Fruit fly (Drosophila melanogaster): Measurements from ENCODE around the gene RpS10b.

Gene RpS10b

dm6 chrX:19601644-19602043 is 3.8 kb downstream of the RpS10b start, which contains the start of gene CG14220 (continued):
- TF ChIP-seq chn (GFP tag; optimal IDR thresholded peaks at IDR 0.05) (no peak), mld (GFP tag; IDR thresholded peaks at IDR 0.05; ENCODE audit: partially characterized antibody) (peak; percentile 93), CG4282 (GFP tag; optimal IDR thresholded peaks at IDR 0.05) (no peak), pros (GFP tag; optimal IDR thresholded peaks at IDR 0.05) (no peak), Dip2 (GFP tag; IDR thresholded peaks at IDR 0.05) (no peak), CG14860 (GFP tag; IDR thresholded peaks at IDR 0.05; ENCODE audit: partially characterized antibody) (peak; percentile 90), CG32532 (GFP tag; IDR thresholded peaks at IDR 0.05) (no peak), Dp (GFP tag; optimal IDR thresholded peaks at IDR 0.05) (peak; percentile 92), CG12391 (tag; optimal IDR thresholded peaks at IDR 0.05) (peak; percentile 19), dati (GFP tag; IDR thresholded peaks at IDR 0.05) (no peak), ci (GFP tag; IDR thresholded peaks at IDR 0.05) (no peak), CG2116 (GFP tag; optimal IDR thresholded peaks at IDR 0.05) (peak; percentile 98), CG12769 (tag; optimal IDR thresholded peaks at IDR 0.05) (no peak), jing (GFP tag; optimal IDR thresholded peaks at IDR 0.05) (no peak), Sry-δ (GFP tag; optimal IDR thresholded peaks at IDR 0.05) (peak; percentile 93), CG4854 (GFP tag; optimal IDR thresholded peaks at IDR 0.05) (no peak), CG13287 (GFP tag; IDR thresholded peaks at IDR 0.05; ENCODE audit: partially characterized antibody) (peak; percentile 93), hth (optimal IDR thresholded peaks at IDR 0.05) (no peak), ems (GFP tag; optimal IDR thresholded peaks at IDR 0.05) (no peak), CkIIα-i1 (GFP tag; IDR thresholded peaks at IDR 0.05) (no peak), D (optimal IDR thresholded peaks at IDR 0.05) (no peak), D (GFP tag; optimal IDR thresholded peaks at IDR 0.05) (no peak), Antp (GFP tag; optimal IDR thresholded peaks at IDR 0.05) (no peak), sd (tag; optimal IDR thresholded peaks at IDR 0.05) (no peak), sqz (GFP tag; optimal IDR thresholded peaks at IDR 0.05) (peak; percentile 5), Pdp1 (GFP tag; optimal IDR thresholded peaks at IDR 0.05) (no peak), peb (GFP tag; IDR thresholded peaks at IDR 0.05) (no peak), CG3838 (GFP tag; optimal IDR thresholded peaks at IDR 0.05) (no peak), MBD-R2 (GFP tag; IDR thresholded peaks at IDR 0.05) (peak; percentile 72), CG12744 (GFP tag; optimal IDR thresholded peaks at IDR 0.05) (no peak), CG13123 (GFP tag; optimal IDR thresholded peaks at IDR 0.05) (no peak), CG31365 (tag; optimal IDR thresholded peaks at IDR 0.05) (no peak), Dad (GFP tag; optimal IDR thresholded peaks at IDR 0.05) (no peak), bcd (GFP tag; optimal IDR thresholded peaks at IDR 0.05) (no peak), kay (GFP tag; optimal IDR thresholded peaks at IDR 0.05) (no peak), CG1647 (GFP tag; optimal IDR thresholded peaks at IDR 0.05) (no peak), CG7357 (GFP tag; IDR thresholded peaks at IDR 0.05) (no peak), scrt (GFP tag; optimal IDR thresholded peaks at IDR 0.05) (no peak), CG33213 (GFP tag; optimal IDR thresholded peaks at IDR 0.05) (peak; percentile 64), dysf (GFP tag; IDR thresholded peaks at IDR 0.05) (no peak), CG31388 (GFP tag; optimal IDR thresholded peaks at IDR 0.05) (no peak), Fer3 (tag; optimal IDR thresholded peaks at IDR 0.05) (no peak), CG6813 (GFP tag; optimal IDR thresholded peaks at IDR 0.05) (no peak), CG3281 (GFP tag; optimal IDR thresholded peaks at IDR 0.05) (peak; percentile 20), CG14050 (GFP tag; IDR thresholded peaks at IDR 0.05) (no peak), CG3163 (GFP tag; optimal IDR thresholded peaks at IDR 0.05) (no peak), chinmo (GFP tag; IDR thresholded peaks at IDR 0.05; ENCODE audit: partially characterized antibody) (peak; percentile 93), jigr1 (GFP tag; IDR thresholded peaks at IDR 0.05) (no peak), dimm (GFP tag; IDR thresholded peaks at IDR 0.05) (no peak), ac (GFP tag; optimal IDR thresholded peaks at IDR 0.05) (no peak), lov (optimal IDR thresholded peaks at IDR 0.05) (no peak), lov (GFP tag; IDR thresholded peaks at IDR 0.05) (no peak), CG4707 (GFP tag; optimal IDR thresholded peaks at IDR 0.05) (no peak)

Measured in whole organism, embryonic.